Fruit fly (Drosophila melanogaster): ENCODE results near the gene Atxn7.

The Atxn7 gene

dm6 chr2L:2365077-2365651 lies 10.5 kb upstream of the Atxn7 start, which contains the start of the genes Rab5 and Axud1 (continued):
- TF ChIP-seq lola (GFP tag; optimal IDR thresholded peaks at IDR 0.05) (no peak), Hr39 (optimal IDR thresholded peaks at IDR 0.05) (no peak), CG11093 (GFP tag; IDR thresholded peaks at IDR 0.05) (no peak), NfI (GFP tag; optimal IDR thresholded peaks at IDR 0.05) (no peak), Sry-β (GFP tag; optimal IDR thresholded peaks at IDR 0.05) (no peak), peb (GFP tag; IDR thresholded peaks at IDR 0.05) (no peak), CG7839 (tag; optimal IDR thresholded peaks at IDR 0.05) (peak; percentile 4), Eip74EF (GFP tag; optimal IDR thresholded peaks at IDR 0.05) (peak in 1 of 2 experiments; percentile 12), Atf-2 (GFP tag; optimal IDR thresholded peaks at IDR 0.05) (no peak), B-H1 (GFP tag; IDR thresholded peaks at IDR 0.05) (no peak), Rx (GFP tag; IDR thresholded peaks at IDR 0.05) (no peak), MBD-R2 (GFP tag; IDR thresholded peaks at IDR 0.05) (peak; percentile 54; the same call in 1 of the 2 replicates), phol (tag; optimal IDR thresholded peaks at IDR 0.05) (peak; percentile 59), Mrtf (GFP tag; IDR thresholded peaks at IDR 0.05) (no peak), CG30020 (tag; optimal IDR thresholded peaks at IDR 0.05) (peak; percentile 42), CG15514 (GFP tag; optimal IDR thresholded peaks at IDR 0.05) (peak; percentile 91), Bgb (GFP tag; IDR thresholded peaks at IDR 0.05; ENCODE audit: partially characterized antibody) (no peak), twi (tag; optimal IDR thresholded peaks at IDR 0.05) (no peak), CG9797 (GFP tag; optimal IDR thresholded peaks at IDR 0.05) (peak; percentile 92), bigmax (GFP tag; optimal IDR thresholded peaks at IDR 0.05) (no peak), pfk (GFP tag; optimal IDR thresholded peaks at IDR 0.05) (no peak), slou (GFP tag; optimal IDR thresholded peaks at IDR 0.05) (no peak), lov (optimal IDR thresholded peaks at IDR 0.05) (no peak), lov (GFP tag; IDR thresholded peaks at IDR 0.05) (no peak), esg (GFP tag; conservative IDR thresholded peaks at IDR 0.05) (no peak), CG10565 (GFP tag; optimal IDR thresholded peaks at IDR 0.05) (no peak), tio (GFP tag; optimal IDR thresholded peaks at IDR 0.05) (no peak), Side (GFP tag; optimal IDR thresholded peaks at IDR 0.05) (peak; percentile 25), CG10267 (tag; optimal IDR thresholded peaks at IDR 0.05) (peak; percentile 42), CG10147 (GFP tag; optimal IDR thresholded peaks at IDR 0.05) (no peak), bsh (GFP tag; optimal IDR thresholded peaks at IDR 0.05) (no peak), CG7271 (tag; optimal IDR thresholded peaks at IDR 0.05) (no peak), CG18476 (GFP tag; optimal IDR thresholded peaks at IDR 0.05) (no peak), CG12942 (GFP tag; optimal IDR thresholded peaks at IDR 0.05) (no peak), Opbp (GFP tag; IDR thresholded peaks at IDR 0.05; ENCODE audit: partially characterized antibody) (no peak), Doc3 (GFP tag; IDR thresholded peaks at IDR 0.05; ENCODE audit: partially characterized antibody) (no peak), Ets97D (GFP tag; optimal IDR thresholded peaks at IDR 0.05) (peak; percentile 57), hb (GFP tag; IDR thresholded peaks at IDR 0.05; ENCODE audit: partially characterized antibody) (no peak), CG17186 (GFP tag; optimal IDR thresholded peaks at IDR 0.05) (peak; percentile 27), CG17612 (GFP tag; IDR thresholded peaks at IDR 0.05) (no peak), CG6272 (GFP tag; IDR thresholded peaks at IDR 0.05) (no peak), CG1832 (GFP tag; optimal IDR thresholded peaks at IDR 0.05) (no peak), her (GFP tag; optimal IDR thresholded peaks at IDR 0.05) (no peak), gcm2 (GFP tag; optimal IDR thresholded peaks at IDR 0.05) (no peak), CG1529 (GFP tag; optimal IDR thresholded peaks at IDR 0.05) (no peak), CG11560 (tag; IDR thresholded peaks at IDR 0.05) (no peak), CG14860 (GFP tag; IDR thresholded peaks at IDR 0.05; ENCODE audit: partially characterized antibody) (no peak), Dip2 (GFP tag; IDR thresholded peaks at IDR 0.05) (no peak), CG18764 (GFP tag; optimal IDR thresholded peaks at IDR 0.05) (no peak), Dbx (GFP tag; IDR thresholded peaks at IDR 0.05) (0 out of 3 replicates have a peak, but pooled peaks have one; percentile 38)

Data from whole organism, embryonic.